Fruit fly (Drosophila melanogaster) whole organism, embryonic: ENCODE results near the gene Cyp28d2.

ENCODE experiments used
- Atf6 ChIP-seq: fragments of 200-800 bp; sonication (Bioruptor generic); IDR thresholded peaks from 2 replicates; pipeline ENCODE4 v1.3.6; 2022; ENCODE audit warnings: missing biosample characterization, missing genetic modification characterization
- Bteb2 ChIP-seq: fragments of 200-800 bp; sonication (Bioruptor generic); optimal IDR thresholded peaks from 2 replicates; lab custom pipeline; 2016; ENCODE audit warnings: missing biosample characterization, missing genetic modification characterization
- CG10565 ChIP-seq: fragments of 200-800 bp; sonication (Bioruptor generic); optimal IDR thresholded peaks from 3 replicates; lab custom pipeline; 2016; ENCODE audit warnings: missing biosample characterization, mild to moderate bottlenecking, missing genetic modification characterization
- CG10654 ChIP-seq: fragments of 200-800 bp; sonication (Bioruptor generic); optimal IDR thresholded peaks from 2 replicates; lab custom pipeline; 2016; ENCODE audit warnings: missing biosample characterization, missing genetic modification characterization
- CG11085 ChIP-seq: fragments of 200-800 bp; sonication (Bioruptor generic); IDR thresholded peaks from 2 replicates; pipeline ENCODE4 v1.3.6; 2022; ENCODE audit warnings: missing biosample characterization, missing genetic modification characterization
- CG11093 ChIP-seq: fragments of 200-800 bp; sonication (Bioruptor generic); IDR thresholded peaks from 3 replicates; pipeline ENCODE4 v1.3.6; 2022; ENCODE audit warnings: missing biosample characterization, missing genetic modification characterization
- CG11247 ChIP-seq: fragments of 200-800 bp; sonication (Bioruptor generic); IDR thresholded peaks from 2 replicates; pipeline ENCODE4 v1.3.6; 2022; ENCODE audit warnings: missing biosample characterization, missing genetic modification characterization
- CG14710 ChIP-seq: fragments of 200-800 bp; sonication (Bioruptor generic); optimal IDR thresholded peaks from 3 replicates; lab custom pipeline; 2019; ENCODE audit warnings: missing biosample characterization, mild to moderate bottlenecking, missing genetic modification characterization, moderate library complexity
- CG17359 ChIP-seq: fragments of 200-800 bp; sonication (Bioruptor generic); optimal IDR thresholded peaks from 3 replicates; lab custom pipeline; 2018; ENCODE audit warnings: missing biosample characterization, mild to moderate bottlenecking, missing genetic modification characterization, moderate library complexity
- CG18011 ChIP-seq: fragments of 200-800 bp; sonication (Bioruptor generic); optimal IDR thresholded peaks from 2 replicates; lab custom pipeline; 2017; ENCODE audit warnings: missing biosample characterization, missing genetic modification characterization, mild to moderate bottlenecking, moderate library complexity, missing genotype
- CG18262 ChIP-seq: fragments of 200-800 bp; optimal IDR thresholded peaks from 3 replicates; lab custom pipeline; 2019; ENCODE audit warnings: missing biosample characterization, mild to moderate bottlenecking, missing genetic modification characterization, moderate library complexity
- CG3726 ChIP-seq: fragments of 200-800 bp; sonication (Bioruptor generic); IDR thresholded peaks from 3 replicates; pipeline ENCODE4, ENCODE4 v1.3.6; 2022; ENCODE audit warnings: missing biosample characterization, missing genetic modification characterization
- CG42726 ChIP-seq: fragments of 200-800 bp; sonication (Bioruptor generic); IDR thresholded peaks from 2 replicates; pipeline ENCODE4 v1.3.6; 2022; ENCODE audit warnings: missing biosample characterization, missing genetic modification characterization; ENCODE audit not compliant: partially characterized antibody
- CG6254 ChIP-seq: fragments of 200-800 bp; sonication (Bioruptor generic); optimal IDR thresholded peaks from 3 replicates; lab custom pipeline; 2017; ENCODE audit warnings: mild to moderate bottlenecking, missing biosample characterization, missing genetic modification reagents, missing genetic modification characterization
- CG9932 ChIP-seq: fragments of 200-800 bp; sonication (Bioruptor generic); IDR thresholded peaks from 2 replicates; pipeline ENCODE4 v1.3.6; 2022; ENCODE audit warnings: missing biosample characterization, missing genetic modification characterization
- CoRest ChIP-seq: fragments of 200-800 bp; sonication (Bioruptor generic); optimal IDR thresholded peaks from 3 replicates; lab custom pipeline; 2018; ENCODE audit warnings: missing biosample characterization, mild to moderate bottlenecking, missing genetic modification characterization, moderate library complexity
- Dbx ChIP-seq: fragments of 200-800 bp; sonication (Bioruptor generic); IDR thresholded peaks from 3 replicates; pipeline ENCODE4 v1.3.6; 2022; ENCODE audit warnings: missing biosample characterization, missing genetic modification characterization
- Dp ChIP-seq: fragments of 200-800 bp; sonication (Bioruptor generic); optimal IDR thresholded peaks from 2 replicates; lab custom pipeline; 2018; ENCODE audit warnings: missing biosample characterization, mild to moderate bottlenecking, missing genetic modification characterization, moderate library complexity
- Elba2 ChIP-seq: fragments of 200-800 bp; sonication (Bioruptor generic); optimal IDR thresholded peaks from 3 replicates; lab custom pipeline; 2016; ENCODE audit warnings: missing biosample characterization, missing genetic modification characterization
- Ets97D ChIP-seq: fragments of 200-800 bp; sonication (Bioruptor generic); optimal IDR thresholded peaks from 3 replicates; lab custom pipeline; 2016; ENCODE audit warnings: missing biosample characterization, missing genetic modification characterization
- Fer1 ChIP-seq: fragments of 200-800 bp; sonication (Bioruptor generic); optimal IDR thresholded peaks from 2 replicates; lab custom pipeline; 2017; ENCODE audit warnings: missing biosample characterization, mild to moderate bottlenecking, missing genetic modification characterization
- Gug ChIP-seq: fragments of 200-800 bp; sonication (Bioruptor generic); IDR thresholded peaks from 4 replicates; pipeline ENCODE4 v1.3.6; 2022; ENCODE audit warnings: missing biosample characterization, missing genetic modification characterization
- HLH4C ChIP-seq: fragments of 200-800 bp; sonication (Bioruptor generic); IDR thresholded peaks from 3 replicates; pipeline ENCODE4 v1.3.6; 2022; ENCODE audit warnings: missing biosample characterization, missing genetic modification characterization; ENCODE audit not compliant: partially characterized antibody
- Hr78 ChIP-seq, 2 experiments: fragments of 200-800 bp in 1 of 2; fragments of >200 bp in 1 of 2; sonication (Bioruptor generic) in 1 of 2; optimal IDR thresholded peaks; 2 replicates each; lab custom pipeline; 2017 to 2019; ENCODE audit warnings: missing biosample characterization in 2 of 2, missing genetic modification characterization in 2 of 2, mild to moderate bottlenecking in 1 of 2, moderate library complexity in 1 of 2
- Meics ChIP-seq: fragments of 200-800 bp; sonication (Bioruptor generic); optimal IDR thresholded peaks from 2 replicates; lab custom pipeline; 2017; ENCODE audit warnings: missing biosample characterization, mild to moderate bottlenecking, missing genetic modification characterization
- NC2α ChIP-seq: fragments of 200-800 bp; sonication (Bioruptor generic); optimal IDR thresholded peaks from 2 replicates; lab custom pipeline; 2016; ENCODE audit warnings: missing biosample characterization, missing genetic modification characterization
- Opbp ChIP-seq: fragments of 200-800 bp; sonication (Bioruptor generic); IDR thresholded peaks from 3 replicates; pipeline ENCODE4 v1.3.6; 2022; ENCODE audit warnings: missing biosample characterization, missing genetic modification characterization; ENCODE audit not compliant: partially characterized antibody
- ab ChIP-seq: fragments of 200-800 bp; sonication (Bioruptor generic); optimal IDR thresholded peaks from 2 replicates; lab custom pipeline; 2016; ENCODE audit warnings: missing biosample characterization, missing genetic modification characterization
- ac ChIP-seq: fragments of 200-800 bp; sonication (Bioruptor generic); optimal IDR thresholded peaks from 3 replicates; lab custom pipeline; 2017; ENCODE audit warnings: missing biosample characterization, mild to moderate bottlenecking, missing genetic modification characterization
- bigmax ChIP-seq: fragments of 200-800 bp; sonication (Bioruptor generic); optimal IDR thresholded peaks from 2 replicates; lab custom pipeline; 2018; ENCODE audit warnings: missing biosample characterization, mild to moderate bottlenecking, missing genetic modification characterization
- btn ChIP-seq: fragments of 200-800 bp; sonication (Bioruptor generic); optimal IDR thresholded peaks from 2 replicates; lab custom pipeline; 2016; ENCODE audit warnings: missing biosample characterization, missing genetic modification characterization
- cad ChIP-seq: fragments of >200 bp; optimal IDR thresholded peaks from 2 replicates; lab custom pipeline; 2017; ENCODE audit warnings: missing biosample characterization, missing genetic modification characterization
- dmrt11E ChIP-seq: fragments of 200-800 bp; sonication (Bioruptor generic); optimal IDR thresholded peaks from 3 replicates; lab custom pipeline; 2018; ENCODE audit warnings: missing biosample characterization, mild to moderate bottlenecking, missing genetic modification characterization, moderate library complexity
- gfzf ChIP-seq: fragments of 200-800 bp; sonication (Bioruptor generic); optimal IDR thresholded peaks from 2 replicates; lab custom pipeline; 2016; ENCODE audit warnings: missing biosample characterization, mild to moderate bottlenecking, missing genetic modification characterization, moderate library complexity
- her ChIP-seq: fragments of 200-800 bp; sonication (Bioruptor generic); optimal IDR thresholded peaks from 2 replicates; lab custom pipeline; 2016; ENCODE audit warnings: missing biosample characterization, missing genetic modification characterization
- jing ChIP-seq: fragments of 200-800 bp; sonication (Bioruptor generic); optimal IDR thresholded peaks from 2 replicates; lab custom pipeline; 2018; ENCODE audit warnings: missing biosample characterization, mild to moderate bottlenecking, missing genetic modification characterization
- lmd ChIP-seq: fragments of 200-800 bp; sonication (Bioruptor generic); IDR thresholded peaks from 2 replicates; pipeline ENCODE4 v1.3.6; 2022; ENCODE audit warnings: missing biosample characterization, missing genetic modification characterization
- lov ChIP-seq, 2 experiments: fragments of 200-800 bp in 1 of 2; fragments of >200 bp in 1 of 2; sonication (Bioruptor generic) in 1 of 2; IDR thresholded peaks in 1 of 2; optimal IDR thresholded peaks in 1 of 2; 2 replicates in 1 of 2; 3 replicates in 1 of 2; pipeline versions ENCODE4 v1.3.6 to Lab custom; 2017 to 2022; ENCODE audit warnings: missing biosample characterization in 1 of 2, missing genetic modification characterization in 1 of 2
- luna ChIP-seq: fragments of 200-800 bp; sonication (Bioruptor generic); optimal IDR thresholded peaks from 2 replicates; lab custom pipeline; 2016; ENCODE audit warnings: missing biosample characterization, missing genetic modification characterization
- mam ChIP-seq: fragments of 200-800 bp; sonication (Bioruptor generic); optimal IDR thresholded peaks from 3 replicates; lab custom pipeline; 2016; ENCODE audit warnings: missing biosample characterization, missing genetic modification characterization
- mld ChIP-seq: fragments of 200-800 bp; sonication (Bioruptor generic); IDR thresholded peaks from 3 replicates; pipeline ENCODE4 v1.3.6; 2022; ENCODE audit warnings: missing biosample characterization, missing genetic modification characterization; ENCODE audit not compliant: partially characterized antibody
- pita ChIP-seq: fragments of 200-800 bp; sonication (Bioruptor generic); optimal IDR thresholded peaks from 2 replicates; lab custom pipeline; 2017; ENCODE audit warnings: missing biosample characterization, mild to moderate bottlenecking, missing genetic modification characterization
- prd ChIP-seq, 3 experiments: fragments of >200 bp in 2 of 3; fragments of 200-800 bp in 1 of 3; sonication (Bioruptor generic) in 1 of 3; optimal IDR thresholded peaks in 2 of 3; IDR thresholded peaks in 1 of 3; 2 replicates in 2 of 3; 3 replicates in 1 of 3; pipeline versions ENCODE4 v1.3.6 to Lab custom; 2017 to 2022; ENCODE audit warnings: missing biosample characterization in 1 of 3, missing genetic modification characterization in 1 of 3
- schlank ChIP-seq: fragments of 200-800 bp; sonication (Bioruptor generic); optimal IDR thresholded peaks from 2 replicates; lab custom pipeline; 2018; ENCODE audit warnings: missing biosample characterization, mild to moderate bottlenecking, missing genetic modification characterization
- twi ChIP-seq: fragments of 200-800 bp; optimal IDR thresholded peaks from 2 replicates; lab custom pipeline; 2019; ENCODE audit warnings: missing biosample characterization, mild to moderate bottlenecking, missing genetic modification characterization, moderate library complexity
- vnd ChIP-seq: fragments of 200-800 bp; sonication (Bioruptor generic); IDR thresholded peaks from 3 replicates; pipeline ENCODE4 v1.3.6; 2022; ENCODE audit warnings: missing biosample characterization, missing genetic modification characterization; ENCODE audit not compliant: partially characterized antibody
- zfh1 ChIP-seq: fragments of 200-800 bp; sonication (Bioruptor generic); IDR thresholded peaks from 3 replicates; pipeline ENCODE4 v1.3.6; 2022; ENCODE audit warnings: missing biosample characterization, missing genetic modification characterization

Gene Cyp28d2

DNA sequence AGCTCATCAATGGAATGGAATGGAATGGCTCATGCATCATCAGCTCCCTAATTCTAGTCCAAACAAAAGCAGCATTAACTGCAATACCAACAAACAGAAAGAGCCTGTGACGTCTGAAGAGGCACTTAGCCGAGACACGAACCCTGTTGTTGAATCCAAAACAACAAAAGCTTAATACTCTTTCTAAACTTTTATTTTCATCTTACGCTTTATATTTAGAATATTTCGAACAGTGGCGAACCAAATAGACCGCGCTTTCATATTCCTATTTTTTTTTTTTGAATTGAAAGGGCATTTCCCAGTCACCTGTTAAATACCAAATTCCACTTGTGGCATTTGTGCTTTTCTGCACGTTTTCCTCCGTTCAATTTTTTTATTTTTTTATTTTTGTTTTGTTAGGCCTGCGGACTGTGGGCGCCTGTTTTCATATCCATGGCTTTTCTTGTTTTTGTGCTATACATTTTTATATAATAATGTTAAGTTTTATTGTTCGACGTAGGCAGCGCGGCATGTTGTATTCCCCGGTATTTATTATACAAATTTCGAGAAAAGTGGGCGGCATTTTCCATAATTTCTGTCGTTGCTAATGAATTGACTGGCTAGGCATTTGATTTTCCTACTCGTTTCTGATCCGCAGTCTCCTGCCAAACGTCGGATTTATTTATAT is 18.6 kb downstream of the Cyp28d2 start (continued):
- no peak for TF ChIP-seq CG3726 (GFP tag; lab: Robert Waterston, UW)
- no peak for TF ChIP-seq lov (optimal IDR thresholded peaks at IDR 0.05; lab: Kevin White, UChicago)
- TF ChIP-seq lov (GFP tag; IDR thresholded peaks at IDR 0.05; lab: Robert Waterston, UW), result no peak
- no peak for TF ChIP-seq schlank (tag; lab: Kevin White, UChicago)
- peak; percentile 12 for TF ChIP-seq CG17359 (tag; lab: Kevin White, UChicago)
- no peak for TF ChIP-seq gfzf (GFP tag; lab: Kevin White, UChicago)
- no peak for TF ChIP-seq ab (GFP tag; lab: Kevin White, UChicago)
- no peak for TF ChIP-seq CG18262 (tag; lab: Kevin White, UChicago)
- TF ChIP-seq twi (tag; lab: Kevin White, UChicago), result no peak
- peak; percentile 49; the same call in 1 of the 2 replicates for TF ChIP-seq lmd (GFP tag; lab: Robert Waterston, UW)
- peak; percentile 27 for TF ChIP-seq CoRest (tag; lab: Kevin White, UChicago)
- TF ChIP-seq CG14710 (tag; lab: Kevin White, UChicago), result no peak
- no peak for TF ChIP-seq Hr78 (GFP tag; optimal IDR thresholded peaks at IDR 0.05; lab: Kevin White, UChicago)
- TF ChIP-seq Gug (GFP tag; lab: Robert Waterston, UW), result peak; percentile 37; the same call in 2 of the 4 replicates
- no peak for TF ChIP-seq Elba2 (GFP tag; lab: Kevin White, UChicago)
- no peak for TF ChIP-seq cad (GFP tag; lab: Kevin White, UChicago)
- TF ChIP-seq pita (GFP tag; lab: Kevin White, UChicago), result no peak
- TF ChIP-seq CG11085, result peak; percentile 28; the same call in 1 of the 2 replicates
- TF ChIP-seq mld (GFP tag; lab: Robert Waterston, UW), result no peak
- peak; percentile 61 for TF ChIP-seq CG9932 (GFP tag; lab: Robert Waterston, UW)
- TF ChIP-seq luna (GFP tag; lab: Kevin White, UChicago), result no peak
- peak; percentile 35; the same call in 2 of the 3 replicates for TF ChIP-seq zfh1
- TF ChIP-seq CG18011 (GFP tag; lab: Kevin White, UChicago), result no peak
- TF ChIP-seq Dp (GFP tag; lab: Kevin White, UChicago), result no peak
- TF ChIP-seq CG42726, result no peak
- TF ChIP-seq Ets97D, result no peak
- no peak for TF ChIP-seq NC2α (GFP tag; lab: Kevin White, UChicago)
- no peak for TF ChIP-seq Dbx (GFP tag; lab: Robert Waterston, UW)
- TF ChIP-seq btn (GFP tag; lab: Kevin White, UChicago), result no peak
- TF ChIP-seq her (GFP tag; lab: Kevin White, UChicago), result no peak
- no peak for TF ChIP-seq Bteb2 (GFP tag; lab: Kevin White, UChicago)
- no peak for TF ChIP-seq Fer1 (GFP tag; lab: Kevin White, UChicago)
- TF ChIP-seq CG10565 (GFP tag; lab: Kevin White, UChicago), result no peak
- TF ChIP-seq HLH4C (GFP tag; lab: Robert Waterston, UW), result no peak
- no peak for TF ChIP-seq ac (GFP tag; lab: Kevin White, UChicago)
- no peak for TF ChIP-seq vnd
- no peak for TF ChIP-seq dmrt11E
- TF ChIP-seq CG6254, result no peak
- TF ChIP-seq CG11093 (GFP tag; lab: Robert Waterston, UW), result no peak
- no peak for TF ChIP-seq prd (optimal IDR thresholded peaks at IDR 0.05; lab: Kevin White, UChicago)
- TF ChIP-seq prd (GFP tag; IDR thresholded peaks at IDR 0.05; lab: Robert Waterston, UW), result peak; percentile 54; the same call in 1 of the 3 replicates
- no peak for TF ChIP-seq CG10654
- TF ChIP-seq bigmax (GFP tag; lab: Kevin White, UChicago), result no peak
- peak; percentile 39; the same call in 1 of the 2 replicates for TF ChIP-seq Atf6 (GFP tag; lab: Robert Waterston, UW)
- peak; percentile 36 for TF ChIP-seq Meics
- TF ChIP-seq mam (GFP tag; lab: Kevin White, UChicago), result peak; percentile 39
- TF ChIP-seq jing (GFP tag; lab: Kevin White, UChicago), result no peak
- no peak for TF ChIP-seq CG11247 (GFP tag; lab: Robert Waterston, UW)
- TF ChIP-seq Opbp (GFP tag; lab: Robert Waterston, UW), result no peak
